Fruit fly (Drosophila melanogaster): ENCODE data around the gene CG14877.

DNA sequence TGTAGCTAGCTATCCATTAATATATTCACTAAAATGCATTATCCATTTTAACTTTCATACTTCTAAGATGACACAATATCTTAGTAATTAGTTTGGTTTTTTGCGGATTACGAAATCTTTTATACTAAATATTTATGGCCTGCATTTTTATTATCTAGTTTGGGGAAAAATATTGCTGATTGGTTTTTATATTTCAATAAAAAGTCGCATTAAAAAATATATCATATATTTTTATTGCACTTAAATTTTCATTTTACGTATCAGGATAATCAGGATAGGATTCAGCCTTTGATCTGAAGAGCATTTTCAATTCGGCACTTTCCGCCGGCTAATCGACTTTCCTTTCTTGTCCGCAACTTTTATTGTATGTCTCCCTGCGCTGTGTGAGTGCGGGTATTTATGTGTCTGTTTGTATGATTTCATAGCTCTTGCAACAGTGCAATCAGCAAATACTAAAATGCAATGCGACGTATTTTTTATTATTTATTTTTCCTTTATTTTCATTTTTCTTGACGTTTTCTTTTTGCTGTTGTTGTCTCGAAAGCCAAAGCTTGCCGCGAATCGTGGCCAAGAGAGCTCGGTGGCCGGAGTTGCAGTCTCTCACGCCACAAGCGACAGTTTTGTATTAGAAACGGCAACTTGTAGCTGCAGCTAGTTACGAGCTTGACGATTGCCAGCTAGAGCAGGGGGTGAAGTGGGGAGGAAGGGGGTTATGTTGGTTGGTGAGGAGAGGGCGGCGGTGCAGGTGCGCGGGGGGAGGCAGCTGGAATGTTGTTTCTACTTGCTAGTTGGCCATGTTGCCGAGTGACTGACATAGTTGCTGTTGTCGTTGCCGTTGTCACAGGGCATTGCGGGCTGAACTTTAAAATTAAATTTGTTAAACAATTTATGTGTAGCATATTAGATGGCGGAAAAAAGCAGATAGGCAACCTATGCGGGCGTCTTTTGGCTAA is 27.0 kb upstream of the CG14877 start:
- TF ChIP-seq Ets98B (GFP tag; IDR thresholded peaks at IDR 0.05) (peak; percentile 50; the same call in 1 of the 2 replicates), CG13204 (GFP tag; optimal IDR thresholded peaks at IDR 0.05) (no peak), Pif1B (GFP tag; optimal IDR thresholded peaks at IDR 0.05) (no peak), Snoo (tag; optimal IDR thresholded peaks at IDR 0.05) (no peak), CG17806 (tag; optimal IDR thresholded peaks at IDR 0.05) (no peak), CG14655 (GFP tag; optimal IDR thresholded peaks at IDR 0.05) (peak; percentile 44), CG15710 (tag; optimal IDR thresholded peaks at IDR 0.05) (no peak)

Data from whole organism, pupa.